Worm (Caenorhabditis elegans) whole organism, L1 larva: ENCODE measurements around the gene Y37E11AR.7.

Experiments
- C16A3.4 ChIP-seq: fragments of 150-350 bp; optimal IDR thresholded peaks from 2 replicates; lab custom pipeline; 2014; ENCODE audit warnings: missing biosample characterization, missing genetic modification characterization
- Y116A8C.19 ChIP-seq: sonication (generic microtip); optimal IDR thresholded peaks from 2 replicates; lab custom pipeline; 2016; ENCODE audit warnings: missing compliant biosample characterization, missing genetic modification characterization, borderline replicate concordance
- aha-1 ChIP-seq: fragments of 150-350 bp; optimal IDR thresholded peaks from 2 replicates; lab custom pipeline; 2014; ENCODE audit warnings: missing biosample characterization, missing genetic modification characterization
- aly-2 ChIP-seq: fragments of 150-350 bp; optimal IDR thresholded peaks from 2 replicates; lab custom pipeline; 2014; ENCODE audit warnings: missing biosample characterization, missing genetic modification characterization
- ama-1 ChIP-seq: fragments of 150-350 bp; optimal IDR thresholded peaks from 2 replicates; lab custom pipeline; 2014
- ceh-82 ChIP-seq, 3 experiments: fragments of 150-350 bp in 1 of 3; sonication (generic microtip) in 2 of 3; optimal IDR thresholded peaks; 2 replicates each; lab custom pipeline; 2014 to 2017; ENCODE audit warnings: missing biosample characterization in 3 of 3, missing genetic modification characterization in 3 of 3
- ceh-90 ChIP-seq: sonication (generic microtip); optimal IDR thresholded peaks from 2 replicates; lab custom pipeline; 2016; ENCODE audit warnings: missing genetic modification characterization, missing compliant biosample characterization
- ces-1 ChIP-seq: fragments of 150-350 bp; optimal IDR thresholded peaks from 2 replicates; lab custom pipeline; 2014; ENCODE audit warnings: missing biosample characterization, missing genetic modification reagents, missing genetic modification characterization
- dsc-1 ChIP-seq: sonication (generic microtip); optimal IDR thresholded peaks from 2 replicates; lab custom pipeline; 2016; ENCODE audit warnings: mild to moderate bottlenecking, missing genetic modification characterization, missing compliant biosample characterization
- efl-1 ChIP-seq, 4 experiments: fragments of 150-350 bp; optimal IDR thresholded peaks in 3 of 4; peaks in 1 of 4; 1 replicate in 1 of 4; 2 replicates in 3 of 4; lab custom pipeline; 2014; ENCODE audit warnings: missing biosample characterization in 2 of 4, missing genetic modification characterization in 2 of 4, missing genetic modification reagents in 2 of 4
- egl-13 ChIP-seq: sonication (generic microtip); optimal IDR thresholded peaks from 2 replicates; lab custom pipeline; 2016; ENCODE audit warnings: missing genotype, missing genetic modification reagents, missing genetic modification characterization, missing compliant biosample characterization
- egl-27 ChIP-seq, 2 experiments: fragments of 150-350 bp in 1 of 2; sonication (generic microtip); optimal IDR thresholded peaks; 3 replicates each; lab custom pipeline; 2017 to 2018; ENCODE audit warnings: missing biosample characterization in 2 of 2, missing genetic modification characterization in 2 of 2, missing genetic modification reagents in 2 of 2
- elt-3 ChIP-seq, 6 experiments: fragments of 150-350 bp in 1 of 6; sonication (generic microtip); optimal IDR thresholded peaks; 2 replicates each; lab custom pipeline; 2017 to 2018; ENCODE audit warnings: missing biosample characterization in 6 of 6, missing genetic modification characterization in 6 of 6, inconsistent platforms in 1 of 6
- fkh-10 ChIP-seq: sonication (generic microtip); optimal IDR thresholded peaks from 2 replicates; lab custom pipeline; 2017; ENCODE audit warnings: missing biosample characterization, missing genetic modification reagents, missing genetic modification characterization
- fkh-8 ChIP-seq: sonication (generic microtip); optimal IDR thresholded peaks from 2 replicates; lab custom pipeline; 2016; ENCODE audit warnings: mild to moderate bottlenecking, missing genetic modification characterization, missing compliant biosample characterization
- hlh-17 ChIP-seq: fragments of 200-800 bp; sonication (Bioruptor generic); optimal IDR thresholded peaks from 2 replicates; lab custom pipeline; 2018; ENCODE audit warnings: missing genetic modification characterization, mild to moderate bottlenecking, missing compliant biosample characterization, moderate library complexity, borderline replicate concordance
- hlh-4 ChIP-seq: sonication (generic microtip); optimal IDR thresholded peaks from 2 replicates; lab custom pipeline; 2016; ENCODE audit warnings: mild to moderate bottlenecking, missing genetic modification characterization, missing compliant biosample characterization
- isw-1 ChIP-seq: fragments of 200-800 bp; sonication (Bioruptor generic); IDR thresholded peaks from 2 replicates; pipeline ENCODE4 v1.3.6; 2022; ENCODE audit warnings: missing genetic modification characterization, missing compliant biosample characterization
- jun-1 ChIP-seq: fragments of 150-350 bp; optimal IDR thresholded peaks from 2 replicates; lab custom pipeline; 2014; ENCODE audit warnings: missing biosample characterization, missing genetic modification reagents, missing genetic modification characterization
- lin-35 ChIP-seq, 2 experiments: fragments of 150-350 bp; optimal IDR thresholded peaks; 2 replicates each; lab custom pipeline; 2014; ENCODE audit warnings: missing biosample characterization in 2 of 2, missing genetic modification characterization in 2 of 2, missing genetic modification reagents in 2 of 2
- nhr-47 ChIP-seq: sonication (generic microtip); optimal IDR thresholded peaks from 2 replicates; lab custom pipeline; 2016; ENCODE audit warnings: mild to moderate bottlenecking, missing genetic modification characterization, moderate library complexity, missing compliant biosample characterization
- nhr-71 ChIP-seq: sonication (generic microtip); optimal IDR thresholded peaks from 2 replicates; lab custom pipeline; 2016; ENCODE audit warnings: mild to moderate bottlenecking, missing genetic modification characterization, moderate library complexity, missing compliant biosample characterization
- nhr-76 ChIP-seq: sonication (generic microtip); optimal IDR thresholded peaks from 2 replicates; lab custom pipeline; 2017; ENCODE audit warnings: missing biosample characterization, missing genetic modification characterization
- pax-3 ChIP-seq: fragments of 200-800 bp; sonication (Bioruptor generic); optimal IDR thresholded peaks from 2 replicates; lab custom pipeline; 2018; ENCODE audit warnings: mild to moderate bottlenecking, missing genetic modification characterization, moderate library complexity, missing compliant biosample characterization
- pqm-1 ChIP-seq: sonication (generic microtip); optimal IDR thresholded peaks from 3 replicates; lab custom pipeline; 2017; ENCODE audit warnings: missing biosample characterization, missing genetic modification characterization
- snu-23 ChIP-seq: sonication (generic microtip); optimal IDR thresholded peaks from 2 replicates; lab custom pipeline; 2016; ENCODE audit warnings: missing genetic modification characterization, missing compliant biosample characterization
- sox-4 ChIP-seq: sonication (generic microtip); optimal IDR thresholded peaks from 2 replicates; lab custom pipeline; 2016; ENCODE audit warnings: missing genetic modification characterization, missing compliant biosample characterization
- sup-37 ChIP-seq: fragments of 200-800 bp; sonication (Bioruptor generic); optimal IDR thresholded peaks from 2 replicates; lab custom pipeline; 2018; ENCODE audit warnings: mild to moderate bottlenecking, missing genetic modification characterization, missing compliant biosample characterization
- tbx-2 ChIP-seq: sonication (generic microtip); optimal IDR thresholded peaks from 2 replicates; lab custom pipeline; 2016; ENCODE audit warnings: missing genetic modification characterization, missing compliant biosample characterization
- tlp-1 ChIP-seq: fragments of 150-350 bp; optimal IDR thresholded peaks from 2 replicates; lab custom pipeline; 2014; ENCODE audit warnings: missing biosample characterization, missing genetic modification characterization
- unc-130 ChIP-seq: fragments of 150-350 bp; optimal IDR thresholded peaks from 2 replicates; lab custom pipeline; 2017; ENCODE audit warnings: missing biosample characterization, missing genetic modification characterization, inconsistent platforms
- unc-62 ChIP-seq: fragments of 150-350 bp; optimal IDR thresholded peaks from 2 replicates; lab custom pipeline; 2014; ENCODE audit warnings: missing biosample characterization, missing genetic modification reagents, missing genetic modification characterization

Gene Y37E11AR.7

DNA sequence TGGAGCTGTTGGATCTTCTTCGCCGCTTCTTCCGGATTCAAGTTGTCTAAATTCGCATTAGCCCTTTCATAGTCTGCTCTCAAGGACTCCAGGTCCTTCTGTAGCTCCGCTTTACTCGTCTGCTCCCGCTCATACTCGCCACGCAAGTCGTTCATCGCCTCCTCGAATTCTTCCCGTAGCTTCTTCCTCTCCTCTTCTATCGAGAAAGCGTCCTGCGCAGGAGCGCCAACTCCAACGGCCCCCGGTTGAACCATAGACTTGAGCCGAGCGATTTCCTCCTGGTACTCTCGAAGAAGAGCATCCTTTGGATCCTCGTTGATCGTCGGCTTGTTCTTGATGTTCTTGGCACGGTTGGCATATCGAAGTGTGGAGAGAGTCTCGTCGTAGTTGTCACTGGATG lies 42.2 kb upstream of the Y37E11AR.7 start:
- TF ChIP-seq elt-3 (tag; optimal IDR thresholded peaks at IDR 0.05; lab: Kevin White, UChicago) (no peak), nhr-76 (tag; lab: Kevin White, UChicago) (no peak), sup-37 (GFP tag; lab: Kevin White, UChicago) (no peak), Y116A8C.19 (tag; lab: Kevin White, UChicago) (no peak)

DNA sequence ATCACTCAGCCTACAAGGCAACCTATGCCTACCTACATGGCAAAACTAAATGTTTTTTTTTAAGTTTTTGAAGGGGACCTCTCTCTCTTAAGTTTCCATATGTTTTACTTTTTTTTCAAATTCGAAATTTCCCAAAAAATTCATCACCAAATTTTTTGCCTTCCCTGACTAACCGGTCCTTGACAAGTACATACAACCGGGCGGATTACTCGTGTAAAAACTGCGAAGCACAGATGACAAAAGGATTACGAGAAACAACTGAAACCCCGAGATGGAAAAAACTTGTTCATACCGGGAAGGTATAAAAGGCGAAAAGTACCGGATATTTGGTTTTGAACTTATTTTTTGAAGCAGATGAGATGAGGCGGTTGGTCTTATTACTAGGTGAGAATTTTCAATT lies 39.2 kb upstream of the Y37E11AR.7 start, which contains the start of gene K09B3.1:
K09B3.1 (plus strand) TSS at position 301 of the 400 bp plus-strand sequence.
- TF ChIP-seq ces-1 (GFP tag; lab: Kevin White, UChicago) (no peak), pqm-1 (tag; lab: Kevin White, UChicago) (no peak), sox-4 (tag; lab: Kevin White, UChicago) (no peak), ceh-82 (tag; optimal IDR thresholded peaks at IDR 0.05; lab: Kevin White, UChicago) (no peak), isw-1 (GFP tag; lab: Robert Waterston, UW) (no peak), egl-27 (tag; optimal IDR thresholded peaks at IDR 0.05; lab: Kevin White, UChicago) (no peak), elt-3 (tag; optimal IDR thresholded peaks at IDR 0.05; lab: Kevin White, UChicago) (no peak), unc-62 (GFP tag; lab: Kevin White, UChicago) (no peak), egl-13 (tag; lab: Kevin White, UChicago) (no peak), snu-23 (GFP tag; lab: Kevin White, UChicago) (no peak), fkh-10 (GFP tag; lab: Kevin White, UChicago) (no peak), unc-130 (no peak), C16A3.4 (tag; lab: Kevin White, UChicago) (no peak), ceh-90 (tag; lab: Kevin White, UChicago) (no peak), jun-1 (tag; lab: Kevin White, UChicago) (no peak)
- TF ChIP-seq, all 84 proteins: peak for 0

DNA sequence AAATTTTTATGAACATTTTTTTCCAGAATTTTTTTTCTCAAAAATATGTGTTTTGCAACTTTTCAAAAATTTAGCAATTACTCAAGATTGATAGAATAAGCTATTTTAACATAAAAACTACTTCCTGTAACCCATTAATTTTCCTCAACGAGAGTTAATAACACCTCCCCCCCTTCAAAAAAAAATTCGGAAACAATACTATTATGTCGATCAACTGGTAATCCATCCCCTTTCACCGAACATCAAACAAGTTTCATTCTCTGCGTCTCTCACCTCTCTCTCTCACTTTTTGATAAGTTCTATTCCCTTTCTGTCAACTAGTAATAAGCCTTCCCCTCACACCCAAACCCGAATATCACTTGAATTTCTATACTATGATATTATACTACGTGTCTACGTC lies 28.7 kb upstream of the Y37E11AR.7 start, which contains the start of gene glct-6:
glct-6 (plus strand) TSS at position 301 of the 400 bp plus-strand sequence.
- TF ChIP-seq egl-27 (tag; optimal IDR thresholded peaks at IDR 0.05; lab: Kevin White, UChicago), result no peak
- peak; percentile 0 for TF ChIP-seq snu-23 (GFP tag; lab: Kevin White, UChicago)
- TF ChIP-seq, all 84 proteins: peak for 1

DNA sequence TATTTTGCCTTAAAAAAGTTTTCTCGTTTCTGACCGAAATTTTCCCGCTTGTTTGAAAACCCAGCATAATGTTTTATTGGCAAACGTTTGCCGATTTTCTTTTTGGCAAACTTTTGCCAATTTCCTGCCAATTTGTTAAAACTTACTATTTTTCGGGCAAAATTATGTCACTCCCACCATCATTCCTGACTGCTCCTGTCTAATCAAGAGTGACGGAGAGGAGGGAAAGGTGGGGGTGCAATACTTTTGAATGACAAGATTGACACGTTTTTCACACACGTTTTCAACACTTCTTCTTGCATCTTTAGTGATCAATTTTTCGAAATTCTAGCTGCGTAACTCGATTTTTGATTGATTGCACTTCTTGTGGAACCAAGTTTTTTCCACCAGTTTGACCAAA lies 26.3 kb upstream of the Y37E11AR.7 start:
- no peak for TF ChIP-seq tlp-1 (tag; lab: Kevin White, UChicago)
- TF ChIP-seq efl-1 (optimal IDR thresholded peaks at IDR 0.05; lab: Kevin White, UChicago), result no peak
- TF ChIP-seq efl-1 (GFP tag; optimal IDR thresholded peaks at IDR 0.05 in 1 of 2; lab: Kevin White, UChicago), result peak in 1 of 2 experiments; percentile 7

DNA sequence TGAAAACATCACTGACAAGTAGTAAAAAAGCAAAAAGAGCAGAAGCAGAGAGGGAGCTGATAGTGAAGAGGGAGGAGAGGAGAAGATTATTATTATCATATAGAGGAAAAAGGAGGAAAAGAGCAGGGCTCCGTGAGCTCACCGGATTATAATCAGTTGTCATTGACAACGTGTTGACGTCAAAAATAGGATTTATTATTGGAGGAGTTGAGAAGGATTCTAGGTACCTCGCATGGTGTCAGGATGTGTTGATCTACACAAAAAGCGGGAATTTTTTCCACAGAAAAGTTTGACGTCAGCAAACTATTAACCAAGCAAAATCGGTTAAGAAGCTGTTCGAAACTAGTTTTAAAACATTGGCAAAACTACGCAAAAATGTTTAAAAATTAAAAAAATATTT lies 18.9 kb upstream of the Y37E11AR.7 start:
- peak; percentile 20 for TF ChIP-seq pax-3
- TF ChIP-seq nhr-47 (tag; lab: Kevin White, UChicago), result peak; percentile 48
- TF ChIP-seq hlh-4 (tag; lab: Kevin White, UChicago), result no peak
- TF ChIP-seq aha-1 (tag; lab: Kevin White, UChicago), result no peak
- no peak for TF ChIP-seq tbx-2
- no peak for TF ChIP-seq ama-1
- TF ChIP-seq nhr-71 (tag; lab: Kevin White, UChicago), result peak; percentile 42
- TF ChIP-seq sox-4 (tag; lab: Kevin White, UChicago), result peak; percentile 67
- TF ChIP-seq fkh-8, result peak; percentile 88
- TF ChIP-seq lin-35 (GFP tag; optimal IDR thresholded peaks at IDR 0.05; lab: Kevin White, UChicago), result peak in 1 of 2 experiments; percentile 7
- no peak for TF ChIP-seq elt-3 (tag; optimal IDR thresholded peaks at IDR 0.05; lab: Kevin White, UChicago)
- peak; percentile 85 for TF ChIP-seq dsc-1 (tag; lab: Kevin White, UChicago)
- TF ChIP-seq hlh-17 (GFP tag; lab: Kevin White, UChicago), result no peak
- TF ChIP-seq aly-2 (tag; lab: Kevin White, UChicago), result no peak
- TF ChIP-seq, all 84 proteins: peak for 7
